Fruit fly (Drosophila melanogaster): ENCODE data around the gene CG13023.
A peak's percentile ranks its signal among the peaks of the same experiment; 100 is the strongest.

Gene CG13023

dm6 chr3L:16885042-16885441, 42.2 kb downstream of the CG13023 start (continued):
- TF ChIP-seq CG7556 (GFP tag; optimal IDR thresholded peaks at IDR 0.05): peak; percentile 11
- no peak for TF ChIP-seq CG1233 (GFP tag; optimal IDR thresholded peaks at IDR 0.05)
- no peak for TF ChIP-seq pan (optimal IDR thresholded peaks at IDR 0.05)
- TF ChIP-seq pan (GFP tag; optimal IDR thresholded peaks at IDR 0.05 in 1 of 2, IDR thresholded peaks at IDR 0.05 in 1 of 2): peak in 1 of 2 experiments; percentile 72
- TF ChIP-seq CG11398 (GFP tag; optimal IDR thresholded peaks at IDR 0.05): no peak
- no peak for TF ChIP-seq Neu2 (GFP tag; optimal IDR thresholded peaks at IDR 0.05; ENCODE audit: borderline replicate concordance)
- no peak for TF ChIP-seq Ssrp (tag; optimal IDR thresholded peaks at IDR 0.05)
- TF ChIP-seq odd (GFP tag; optimal IDR thresholded peaks at IDR 0.05): no peak
- TF ChIP-seq Aef1 (GFP tag; IDR thresholded peaks at IDR 0.05): peak; percentile 52; the same call in 2 of the 3 replicates
- no peak for TF ChIP-seq MTF-1 (GFP tag; optimal IDR thresholded peaks at IDR 0.05; ENCODE audit: borderline replicate concordance)
- TF ChIP-seq CG4730 (GFP tag; IDR thresholded peaks at IDR 0.05): 0 out of 2 replicates have a peak, but pooled peaks have one; percentile 13
- TF ChIP-seq sr (GFP tag; IDR thresholded peaks at IDR 0.05): no peak
- TF ChIP-seq hb (GFP tag; IDR thresholded peaks at IDR 0.05; ENCODE audit: partially characterized antibody): no peak
- TF ChIP-seq CG32532 (GFP tag; IDR thresholded peaks at IDR 0.05): peak; percentile 83
- TF ChIP-seq bbx (GFP tag; IDR thresholded peaks at IDR 0.05; ENCODE audit: partially characterized antibody): no peak
- TF ChIP-seq so (GFP tag; IDR thresholded peaks at IDR 0.05): 0 out of 3 replicates have a peak, but pooled peaks have one; percentile 54
- 0 out of 2 replicates have a peak, but pooled peaks have one; percentile 11 for TF ChIP-seq CG11247 (GFP tag; IDR thresholded peaks at IDR 0.05)
- no peak for TF ChIP-seq Dip2 (GFP tag; IDR thresholded peaks at IDR 0.05)
- TF ChIP-seq CG17385 (GFP tag; optimal IDR thresholded peaks at IDR 0.05): no peak
- TF ChIP-seq crp (GFP tag; optimal IDR thresholded peaks at IDR 0.05): no peak
- TF ChIP-seq CG1602 (GFP tag; optimal IDR thresholded peaks at IDR 0.05): no peak
- TF ChIP-seq tin (GFP tag; optimal IDR thresholded peaks at IDR 0.05): no peak
- no peak for TF ChIP-seq CG12071 (GFP tag; optimal IDR thresholded peaks at IDR 0.05)
- TF ChIP-seq YL-1 (GFP tag; optimal IDR thresholded peaks at IDR 0.05): no peak
- TF ChIP-seq ham (GFP tag; IDR thresholded peaks at IDR 0.05): no peak
- TF ChIP-seq CG13624 (GFP tag; optimal IDR thresholded peaks at IDR 0.05): peak; percentile 43
- no peak for TF ChIP-seq croc (GFP tag; conservative IDR thresholded peaks at IDR 0.05)
- TF ChIP-seq klu (GFP tag; IDR thresholded peaks at IDR 0.05): no peak
- TF ChIP-seq sima (GFP tag; optimal IDR thresholded peaks at IDR 0.05): no peak
- TF ChIP-seq H2.0 (GFP tag; IDR thresholded peaks at IDR 0.05): peak; percentile 17; the same call in 1 of the 2 replicates
- no peak for TF ChIP-seq kay (GFP tag; optimal IDR thresholded peaks at IDR 0.05)
- peak; percentile 65 for TF ChIP-seq Rfx (GFP tag; IDR thresholded peaks at IDR 0.05)
- peak; percentile 10 for TF ChIP-seq HHEX (GFP tag; optimal IDR thresholded peaks at IDR 0.05)
- peak; percentile 63 for TF ChIP-seq Med (GFP tag)
- TF ChIP-seq danr (GFP tag; IDR thresholded peaks at IDR 0.05): no peak
- TF ChIP-seq Ravus (GFP tag; IDR thresholded peaks at IDR 0.05): no peak
- TF ChIP-seq psq (GFP tag; optimal IDR thresholded peaks at IDR 0.05): no peak
- TF ChIP-seq dpn (GFP tag; optimal IDR thresholded peaks at IDR 0.05): peak in 1 of 2 experiments; percentile 6
- TF ChIP-seq CG4328 (GFP tag; optimal IDR thresholded peaks at IDR 0.05): no peak
- peak; percentile 34 for TF ChIP-seq unpg (GFP tag; optimal IDR thresholded peaks at IDR 0.05)
- no peak for TF ChIP-seq CG31388 (GFP tag; optimal IDR thresholded peaks at IDR 0.05)
- TF ChIP-seq cwo (GFP tag; optimal IDR thresholded peaks at IDR 0.05): peak; percentile 21
- TF ChIP-seq ab (GFP tag; optimal IDR thresholded peaks at IDR 0.05): no peak
- no peak for TF ChIP-seq gt (GFP tag; IDR thresholded peaks at IDR 0.05)
- no peak for TF ChIP-seq Gsc (GFP tag; IDR thresholded peaks at IDR 0.05)
- TF ChIP-seq CG4820 (GFP tag; optimal IDR thresholded peaks at IDR 0.05): no peak
- no peak for TF ChIP-seq CG3407 (GFP tag; optimal IDR thresholded peaks at IDR 0.05)
- peak; percentile 10 for TF ChIP-seq CG10209 (GFP tag; optimal IDR thresholded peaks at IDR 0.05)
- peak; percentile 22 for TF ChIP-seq CG10147 (GFP tag; optimal IDR thresholded peaks at IDR 0.05)
- no peak for TF ChIP-seq CG4282 (GFP tag; optimal IDR thresholded peaks at IDR 0.05)
- peak; percentile 20 for TF ChIP-seq dmrt99B (tag; optimal IDR thresholded peaks at IDR 0.05)
- no peak for TF ChIP-seq CG10565 (GFP tag; optimal IDR thresholded peaks at IDR 0.05)
